Fruit fly (Drosophila melanogaster) whole organism, adult: ENCODE measurements around the gene CG10345.

ENCODE experiments used
- CG1620 ChIP-seq: fragments of 200-800 bp; sonication (Bioruptor generic); optimal IDR thresholded peaks from 2 replicates; lab custom pipeline; 2016; ENCODE audit warnings: missing biosample characterization, missing genetic modification characterization
- CG7045 ChIP-seq: fragments of 200-800 bp; sonication (Bioruptor generic); optimal IDR thresholded peaks from 2 replicates; lab custom pipeline; 2017; ENCODE audit warnings: missing biosample characterization, mild to moderate bottlenecking, missing genetic modification characterization
- Clk ChIP-seq: fragments of 200-800 bp; sonication (Bioruptor generic); optimal IDR thresholded peaks from 2 replicates; lab custom pipeline; 2017; ENCODE audit warnings: missing biosample characterization, missing genetic modification characterization
- Crg-1 ChIP-seq: fragments of 200-800 bp; sonication (Bioruptor generic); optimal IDR thresholded peaks from 2 replicates; lab custom pipeline; 2016; ENCODE audit warnings: missing biosample characterization, missing genetic modification characterization
- Hr96 ChIP-seq: fragments of 200-800 bp; sonication (Bioruptor generic); optimal IDR thresholded peaks from 2 replicates; lab custom pipeline; 2016; ENCODE audit warnings: missing biosample characterization, missing genetic modification characterization
- cic ChIP-seq: fragments of 200-800 bp; sonication (Bioruptor generic); optimal IDR thresholded peaks from 2 replicates; lab custom pipeline; 2017; ENCODE audit warnings: missing biosample characterization, mild to moderate bottlenecking, missing genetic modification characterization, moderate library complexity
- ovo ChIP-seq: fragments of 200-800 bp; sonication (Bioruptor generic); optimal IDR thresholded peaks from 2 replicates; lab custom pipeline; 2016; ENCODE audit warnings: missing biosample characterization, missing genetic modification characterization
- tj ChIP-seq: fragments of 200-800 bp; sonication (Bioruptor generic); optimal IDR thresholded peaks from 3 replicates; lab custom pipeline; 2017; ENCODE audit warnings: missing biosample characterization, mild to moderate bottlenecking, missing genetic modification characterization, moderate library complexity

DNA sequence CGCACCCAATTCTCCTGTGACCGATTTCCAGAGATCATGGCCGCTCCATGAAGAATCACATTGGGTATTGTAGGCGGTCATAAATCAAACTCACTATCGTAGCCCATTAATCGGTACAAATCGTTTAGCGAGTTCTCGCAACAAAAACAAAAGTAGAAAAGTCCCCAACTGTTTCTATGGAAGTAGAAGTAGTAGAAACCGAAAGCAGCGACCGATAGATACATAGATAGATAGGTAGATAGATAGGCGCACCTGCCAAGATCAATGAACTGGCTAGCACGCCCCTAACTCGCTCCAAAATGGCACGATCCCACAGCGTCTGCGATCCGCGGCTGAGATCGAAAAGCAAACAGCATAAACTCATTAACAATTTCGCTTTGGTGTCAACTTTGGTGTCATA is 3.9 kb downstream of the CG10345 start:
- TF ChIP-seq cic (GFP tag; lab: Kevin White, UChicago) (no peak), ovo (GFP tag; lab: Kevin White, UChicago) (no peak), tj (GFP tag; lab: Kevin White, UChicago) (no peak), Clk (GFP tag; lab: Kevin White, UChicago) (no peak), CG1620 (no peak), Crg-1 (GFP tag; lab: Kevin White, UChicago) (no peak), Hr96 (GFP tag; lab: Kevin White, UChicago) (no peak), CG7045 (GFP tag; lab: Kevin White, UChicago) (no peak)
